Fruit fly (Drosophila melanogaster) whole organism, embryonic: ENCODE measurements around the gene CG4332.

Experiments used
- CG10654 ChIP-seq: fragments of 200-800 bp; sonication (Bioruptor generic); optimal IDR thresholded peaks from 2 replicates; lab custom pipeline; 2016; ENCODE audit warnings: missing biosample characterization, missing genetic modification characterization
- CG12071 ChIP-seq: fragments of 200-800 bp; sonication (Bioruptor generic); optimal IDR thresholded peaks from 3 replicates; lab custom pipeline; 2018; ENCODE audit warnings: missing biosample characterization, mild to moderate bottlenecking, missing genetic modification characterization
- CG14050 ChIP-seq: fragments of 200-800 bp; sonication (Bioruptor generic); IDR thresholded peaks from 3 replicates; pipeline ENCODE4 v1.3.6; 2022; ENCODE audit warnings: missing biosample characterization, missing genetic modification characterization
- CG14860 ChIP-seq: fragments of 200-800 bp; sonication (Bioruptor generic); IDR thresholded peaks from 3 replicates; pipeline ENCODE4 v1.3.6; 2022; ENCODE audit warnings: missing biosample characterization, missing genetic modification characterization; ENCODE audit not compliant: partially characterized antibody
- CG15479 ChIP-seq: fragments of 200-800 bp; sonication (Bioruptor generic); optimal IDR thresholded peaks from 3 replicates; lab custom pipeline; 2019; ENCODE audit warnings: missing biosample characterization, mild to moderate bottlenecking, missing genetic modification characterization, moderate library complexity
- CG16813 ChIP-seq: fragments of 200-800 bp; sonication (Bioruptor generic); IDR thresholded peaks from 3 replicates; pipeline ENCODE4 v1.3.6; 2022; ENCODE audit warnings: missing biosample characterization, missing genetic modification characterization; ENCODE audit not compliant: partially characterized antibody
- CG2116 ChIP-seq: fragments of 200-800 bp; sonication (Bioruptor generic); optimal IDR thresholded peaks from 3 replicates; lab custom pipeline; 2018; ENCODE audit warnings: missing biosample characterization, mild to moderate bottlenecking, missing genetic modification characterization
- CG2129 ChIP-seq: fragments of 200-800 bp; sonication (Bioruptor generic); IDR thresholded peaks from 2 replicates; pipeline ENCODE4 v1.3.6; 2022; ENCODE audit warnings: missing biosample characterization, missing genetic modification characterization; ENCODE audit not compliant: partially characterized antibody
- CG2875 ChIP-seq: fragments of 200-800 bp; sonication (Bioruptor generic); optimal IDR thresholded peaks from 2 replicates; lab custom pipeline; 2017; ENCODE audit warnings: missing biosample characterization, mild to moderate bottlenecking, missing genetic modification characterization, missing genetic modification reagents
- CG30403 ChIP-seq: fragments of 200-800 bp; sonication (Bioruptor generic); optimal IDR thresholded peaks from 3 replicates; lab custom pipeline; 2016; ENCODE audit warnings: missing biosample characterization, missing genetic modification characterization
- CG4328 ChIP-seq: fragments of 200-800 bp; sonication (Bioruptor generic); optimal IDR thresholded peaks from 3 replicates; lab custom pipeline; 2017; ENCODE audit warnings: missing biosample characterization, missing genetic modification reagents, missing genetic modification characterization
- CG43689 ChIP-seq: fragments of 200-800 bp; sonication (Bioruptor generic); IDR thresholded peaks from 2 replicates; pipeline ENCODE4 v1.3.6; 2022; ENCODE audit warnings: missing biosample characterization, missing genetic modification characterization
- CG4424 ChIP-seq: fragments of 200-800 bp; sonication (Bioruptor generic); optimal IDR thresholded peaks from 3 replicates; lab custom pipeline; 2016; ENCODE audit warnings: missing biosample characterization, missing genetic modification characterization
- CG4820 ChIP-seq: fragments of 200-800 bp; sonication (Bioruptor generic); optimal IDR thresholded peaks from 3 replicates; lab custom pipeline; 2016; ENCODE audit warnings: missing biosample characterization, missing genetic modification characterization
- CG5245 ChIP-seq: fragments of 200-800 bp; sonication (Bioruptor generic); optimal IDR thresholded peaks from 3 replicates; lab custom pipeline; 2016; ENCODE audit warnings: missing biosample characterization, missing genetic modification characterization
- CG7839 ChIP-seq: fragments of 200-800 bp; sonication (Bioruptor generic); optimal IDR thresholded peaks from 3 replicates; lab custom pipeline; 2018; ENCODE audit warnings: missing biosample characterization, mild to moderate bottlenecking, missing genetic modification characterization, moderate library complexity
- CG8388 ChIP-seq: fragments of 200-800 bp; sonication (Bioruptor generic); optimal IDR thresholded peaks from 2 replicates; lab custom pipeline; 2019; ENCODE audit warnings: missing biosample characterization, mild to moderate bottlenecking, missing genetic modification characterization, moderate library complexity
- CG9437 ChIP-seq: fragments of 200-800 bp; sonication (Bioruptor generic); optimal IDR thresholded peaks from 2 replicates; lab custom pipeline; 2018; ENCODE audit warnings: missing biosample characterization, mild to moderate bottlenecking, missing genetic modification characterization
- CG9932 ChIP-seq: fragments of 200-800 bp; sonication (Bioruptor generic); IDR thresholded peaks from 2 replicates; pipeline ENCODE4 v1.3.6; 2022; ENCODE audit warnings: missing biosample characterization, missing genetic modification characterization
- D19B ChIP-seq: fragments of 200-800 bp; sonication (Bioruptor generic); optimal IDR thresholded peaks from 2 replicates; lab custom pipeline; 2017; ENCODE audit warnings: missing biosample characterization, mild to moderate bottlenecking, missing genetic modification characterization
- Dfd ChIP-seq, 2 experiments: fragments of >200 bp; optimal IDR thresholded peaks; 2 replicates each; lab custom pipeline; 2017; ENCODE audit warnings: missing biosample characterization in 2 of 2, missing genetic modification characterization in 2 of 2
- Dp ChIP-seq: fragments of 200-800 bp; sonication (Bioruptor generic); optimal IDR thresholded peaks from 2 replicates; lab custom pipeline; 2018; ENCODE audit warnings: missing biosample characterization, mild to moderate bottlenecking, missing genetic modification characterization, moderate library complexity
- Elba2 ChIP-seq: fragments of 200-800 bp; sonication (Bioruptor generic); optimal IDR thresholded peaks from 3 replicates; lab custom pipeline; 2016; ENCODE audit warnings: missing biosample characterization, missing genetic modification characterization
- Hand ChIP-seq: fragments of 200-800 bp; sonication (Bioruptor generic); optimal IDR thresholded peaks from 2 replicates; lab custom pipeline; 2017; ENCODE audit warnings: mild to moderate bottlenecking, missing biosample characterization, missing genetic modification reagents, missing genetic modification characterization
- Lpt ChIP-seq: fragments of >200 bp; optimal IDR thresholded peaks from 2 replicates; lab custom pipeline; 2018; ENCODE audit warnings: missing biosample characterization, missing genetic modification characterization
- Neu2 ChIP-seq: fragments of 200-800 bp; sonication (Bioruptor generic); optimal IDR thresholded peaks from 3 replicates; lab custom pipeline; 2016; ENCODE audit warnings: missing biosample characterization, missing genetic modification characterization, borderline replicate concordance
- Opbp ChIP-seq: fragments of 200-800 bp; sonication (Bioruptor generic); IDR thresholded peaks from 3 replicates; pipeline ENCODE4 v1.3.6; 2022; ENCODE audit warnings: missing biosample characterization, missing genetic modification characterization; ENCODE audit not compliant: partially characterized antibody
- Ravus ChIP-seq: fragments of 200-800 bp; sonication (Bioruptor generic); IDR thresholded peaks from 2 replicates; pipeline ENCODE4 v1.3.6; 2022; ENCODE audit warnings: missing biosample characterization, missing genetic modification characterization
- Sry-β ChIP-seq: fragments of 200-800 bp; sonication (Bioruptor generic); optimal IDR thresholded peaks from 2 replicates; lab custom pipeline; 2018; ENCODE audit warnings: missing biosample characterization, mild to moderate bottlenecking, missing genetic modification characterization, moderate library complexity
- Ssrp ChIP-seq: fragments of 200-800 bp; sonication (Bioruptor generic); optimal IDR thresholded peaks from 2 replicates; lab custom pipeline; 2018; ENCODE audit warnings: missing biosample characterization, mild to moderate bottlenecking, missing genetic modification characterization, moderate library complexity
- Taf1 ChIP-seq: fragments of 200-800 bp; sonication (Bioruptor generic); IDR thresholded peaks from 2 replicates; pipeline ENCODE4 v1.3.6; 2022; ENCODE audit warnings: missing biosample characterization, missing genetic modification characterization
- bsh ChIP-seq, 2 experiments: fragments of 200-800 bp; sonication (Bioruptor generic); optimal IDR thresholded peaks; 2 replicates each; lab custom pipeline; 2017 to 2018; ENCODE audit warnings: mild to moderate bottlenecking in 2 of 2, missing biosample characterization in 2 of 2, missing genetic modification characterization in 2 of 2, moderate library complexity in 1 of 2
- cas ChIP-seq: fragments of 200-800 bp; sonication (Bioruptor generic); IDR thresholded peaks from 2 replicates; pipeline ENCODE4 v1.3.6; 2022; ENCODE audit warnings: missing biosample characterization, missing genetic modification characterization
- cato ChIP-seq: fragments of 200-800 bp; sonication (Bioruptor generic); optimal IDR thresholded peaks from 2 replicates; lab custom pipeline; 2016; ENCODE audit warnings: missing biosample characterization, missing genetic modification characterization, borderline replicate concordance
- danr ChIP-seq: fragments of 200-800 bp; sonication (Bioruptor generic); IDR thresholded peaks from 2 replicates; pipeline ENCODE4 v1.3.6; 2022; ENCODE audit warnings: missing biosample characterization, missing genetic modification characterization
- disco-r ChIP-seq: fragments of 200-800 bp; sonication (Bioruptor generic); optimal IDR thresholded peaks from 2 replicates; lab custom pipeline; 2016; ENCODE audit warnings: missing biosample characterization, missing genetic modification characterization
- dysf ChIP-seq: fragments of 200-800 bp; sonication (Bioruptor generic); IDR thresholded peaks from 3 replicates; pipeline ENCODE4 v1.3.6; 2022; ENCODE audit warnings: missing biosample characterization, missing genetic modification characterization
- fd102C ChIP-seq: fragments of 200-800 bp; sonication (Bioruptor generic); optimal IDR thresholded peaks from 2 replicates; lab custom pipeline; 2018; ENCODE audit warnings: missing biosample characterization, mild to moderate bottlenecking, missing genetic modification characterization, moderate library complexity
- fu2 ChIP-seq: fragments of 200-800 bp; sonication (Bioruptor generic); optimal IDR thresholded peaks from 2 replicates; lab custom pipeline; 2016; ENCODE audit warnings: missing biosample characterization, missing genetic modification characterization
- gce ChIP-seq: fragments of 200-800 bp; sonication (Bioruptor generic); IDR thresholded peaks from 3 replicates; pipeline ENCODE4 v1.3.6; 2022; ENCODE audit warnings: missing biosample characterization, missing genetic modification characterization
- gfzf ChIP-seq: fragments of 200-800 bp; sonication (Bioruptor generic); optimal IDR thresholded peaks from 2 replicates; lab custom pipeline; 2016; ENCODE audit warnings: missing biosample characterization, mild to moderate bottlenecking, missing genetic modification characterization, moderate library complexity
- insv ChIP-seq, 2 experiments: fragments of 200-800 bp; sonication (Bioruptor generic); optimal IDR thresholded peaks; 3 replicates each; lab custom pipeline; 2016 to 2018; ENCODE audit warnings: missing biosample characterization in 2 of 2, missing genetic modification characterization in 2 of 2
- kni ChIP-seq: fragments of 200-800 bp; sonication (Bioruptor generic); optimal IDR thresholded peaks from 3 replicates; lab custom pipeline; 2017; ENCODE audit warnings: mild to moderate bottlenecking, missing biosample characterization, missing genetic modification reagents, missing genetic modification characterization
- mld ChIP-seq: fragments of 200-800 bp; sonication (Bioruptor generic); IDR thresholded peaks from 3 replicates; pipeline ENCODE4 v1.3.6; 2022; ENCODE audit warnings: missing biosample characterization, missing genetic modification characterization; ENCODE audit not compliant: partially characterized antibody
- shn ChIP-seq: fragments of 200-800 bp; sonication (Bioruptor generic); optimal IDR thresholded peaks from 3 replicates; lab custom pipeline; 2016; ENCODE audit warnings: missing biosample characterization, missing genetic modification characterization
- so ChIP-seq: fragments of 200-800 bp; sonication (Bioruptor generic); IDR thresholded peaks from 3 replicates; pipeline ENCODE4 v1.3.6; 2022; ENCODE audit warnings: missing biosample characterization, missing genetic modification characterization
- tgo ChIP-seq: fragments of 200-800 bp; sonication (Bioruptor generic); IDR thresholded peaks from 3 replicates; pipeline ENCODE4 v1.3.6; 2022; ENCODE audit warnings: missing biosample characterization, missing genetic modification characterization
- wek ChIP-seq: fragments of 200-800 bp; sonication (Bioruptor generic); optimal IDR thresholded peaks from 3 replicates; lab custom pipeline; 2018; ENCODE audit warnings: missing biosample characterization, mild to moderate bottlenecking, missing genetic modification characterization, moderate library complexity

The CG4332 gene

dm6 chrX:13131063-13131773 lies 23.6 kb upstream of the CG4332 start (continued):
- peak in 1 of 2 experiments; percentile 78 for TF ChIP-seq insv (GFP tag; optimal IDR thresholded peaks at IDR 0.05; lab: Kevin White, UChicago)
- TF ChIP-seq Sry-β (GFP tag; lab: Kevin White, UChicago) = peak; percentile 58
- peak; percentile 99 for TF ChIP-seq CG14050 (GFP tag; lab: Robert Waterston, UW)
- TF ChIP-seq fu2 (GFP tag; lab: Kevin White, UChicago) = peak; percentile 99
- peak; percentile 98 for TF ChIP-seq CG43689 (GFP tag; lab: Robert Waterston, UW)
- TF ChIP-seq tgo (GFP tag; lab: Robert Waterston, UW) = peak; percentile 99
- peak; percentile 96 for TF ChIP-seq cato
- peak; percentile 100 for TF ChIP-seq dysf (GFP tag; lab: Robert Waterston, UW)
- peak; percentile 58 for TF ChIP-seq fd102C
- TF ChIP-seq Opbp (GFP tag; lab: Robert Waterston, UW) = peak; percentile 59; the same call in 1 of the 3 replicates
- peak; percentile 98 for TF ChIP-seq Hand (GFP tag; lab: Kevin White, UChicago)
- TF ChIP-seq CG2129 = no peak
- TF ChIP-seq cas = peak; percentile 98
- peak; percentile 95 for TF ChIP-seq CG8388 (GFP tag; lab: Kevin White, UChicago)
- TF ChIP-seq danr (GFP tag; lab: Robert Waterston, UW) = peak; percentile 98
- TF ChIP-seq Dp (GFP tag; lab: Kevin White, UChicago) = peak; percentile 42
- peak; percentile 85 for TF ChIP-seq CG2116 (GFP tag; lab: Kevin White, UChicago)
- TF ChIP-seq kni = peak; percentile 98
- peak; percentile 96 for TF ChIP-seq Ssrp (tag; lab: Kevin White, UChicago)
- TF ChIP-seq Dfd (GFP tag; optimal IDR thresholded peaks at IDR 0.05; lab: Kevin White, UChicago) = no peak
- peak; percentile 99 for TF ChIP-seq gce (GFP tag; lab: Robert Waterston, UW)
- peak; percentile 25; the same call in 1 of the 3 replicates for TF ChIP-seq CG16813
- peak; percentile 99 for TF ChIP-seq so (GFP tag; lab: Robert Waterston, UW)
- TF ChIP-seq Lpt = no peak
- peak; percentile 95 for TF ChIP-seq Neu2 (GFP tag; lab: Kevin White, UChicago)
- TF ChIP-seq CG9932 (GFP tag; lab: Robert Waterston, UW) = peak; percentile 100
- TF ChIP-seq mld (GFP tag; lab: Robert Waterston, UW) = no peak
- peak; percentile 70 for TF ChIP-seq Elba2
- peak; percentile 99 for TF ChIP-seq CG7839 (tag; lab: Kevin White, UChicago)
- peak; percentile 92 for TF ChIP-seq CG9437 (GFP tag; lab: Kevin White, UChicago)
- TF ChIP-seq wek (GFP tag; lab: Kevin White, UChicago) = peak; percentile 96
- peak; percentile 97 to 98 for TF ChIP-seq bsh (GFP tag; optimal IDR thresholded peaks at IDR 0.05; lab: Kevin White, UChicago)
- TF ChIP-seq CG30403 (GFP tag; lab: Kevin White, UChicago) = peak; percentile 99
- peak; percentile 35 for TF ChIP-seq gfzf (GFP tag; lab: Kevin White, UChicago)
- TF ChIP-seq disco-r (GFP tag; lab: Kevin White, UChicago) = peak; percentile 99
- TF ChIP-seq CG4424 = peak; percentile 99
- peak; percentile 99 for TF ChIP-seq CG10654 (GFP tag; lab: Kevin White, UChicago)
- peak; percentile 99 for TF ChIP-seq CG12071
- peak; percentile 99 for TF ChIP-seq CG5245 (GFP tag; lab: Kevin White, UChicago)
- no peak for TF ChIP-seq CG15479 (GFP tag; lab: Kevin White, UChicago)
- peak; percentile 99 for TF ChIP-seq shn (GFP tag; lab: Kevin White, UChicago)
- TF ChIP-seq CG14860 (GFP tag; lab: Robert Waterston, UW) = 0 out of 3 replicates have a peak, but pooled peaks have one; percentile 42
- TF ChIP-seq CG4820 (GFP tag; lab: Kevin White, UChicago) = peak; percentile 98
- TF ChIP-seq Ravus (GFP tag; lab: Robert Waterston, UW) = peak; percentile 97
- TF ChIP-seq D19B (GFP tag; lab: Kevin White, UChicago) = peak; percentile 96
- TF ChIP-seq CG4328 (GFP tag; lab: Kevin White, UChicago) = peak; percentile 96
- peak; percentile 97 for TF ChIP-seq CG2875 (GFP tag; lab: Kevin White, UChicago)
- TF ChIP-seq Taf1 = peak; percentile 99
